Worm (Caenorhabditis elegans) whole organism, L2 larva: ENCODE data around the gene egl-3.

Source experiments
- egl-27 ChIP-seq: sonication (generic microtip); optimal IDR thresholded peaks from 3 replicates; lab custom pipeline; 2017; ENCODE audit warnings: missing biosample characterization, missing genetic modification reagents, missing genetic modification characterization
- lsy-2 ChIP-seq, 2 experiments: fragments of 150-350 bp in 1 of 2; sonication (generic microtip) in 1 of 2; optimal IDR thresholded peaks; 2 replicates each; lab custom pipeline; 2014 to 2017; ENCODE audit warnings: missing biosample characterization in 2 of 2, missing genetic modification characterization in 2 of 2
- nhr-237 ChIP-seq: fragments of 150-350 bp; optimal IDR thresholded peaks from 2 replicates; lab custom pipeline; 2014; ENCODE audit warnings: missing biosample characterization, missing genetic modification characterization
- nhr-77 ChIP-seq: fragments of 150-350 bp; optimal IDR thresholded peaks from 2 replicates; lab custom pipeline; 2014; ENCODE audit warnings: missing biosample characterization, missing genetic modification characterization
- skn-1 ChIP-seq: sonication (generic microtip); optimal IDR thresholded peaks from 2 replicates; lab custom pipeline; 2017; ENCODE audit warnings: missing biosample characterization, missing genetic modification characterization
- unc-39 ChIP-seq: fragments of 150-350 bp; optimal IDR thresholded peaks from 2 replicates; lab custom pipeline; 2014; ENCODE audit warnings: missing biosample characterization, missing genetic modification characterization
- ztf-11 ChIP-seq: sonication (generic microtip); optimal IDR thresholded peaks from 2 replicates; lab custom pipeline; 2017; ENCODE audit warnings: missing biosample characterization, missing genetic modification characterization

DNA sequence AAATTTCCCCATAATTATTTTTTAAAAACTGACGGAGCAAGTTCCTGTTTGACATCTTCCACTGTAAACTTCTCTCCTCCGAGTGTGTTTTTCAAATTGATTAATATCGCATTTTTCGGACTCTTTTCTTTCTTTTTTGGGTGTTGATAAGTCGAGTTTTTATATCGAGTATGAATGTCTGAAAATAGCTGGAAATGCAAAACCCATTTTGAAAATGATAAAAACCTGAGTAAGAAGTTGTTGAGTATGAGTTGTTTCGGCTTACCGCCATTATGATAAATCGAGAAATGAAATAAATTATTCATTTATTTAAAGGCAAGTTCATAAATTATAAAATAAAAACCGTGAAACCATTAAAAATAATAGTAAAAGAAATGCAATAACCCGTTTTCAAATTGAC, 12.2 kb upstream of the egl-3 start, which contains the start of gene ZK856.18:
- TF ChIP-seq ztf-11 (tag; lab: Kevin White, UChicago) (no peak), unc-39 (tag; lab: Kevin White, UChicago) (no peak), nhr-237 (tag; lab: Kevin White, UChicago) (no peak), skn-1 (tag; lab: Kevin White, UChicago) (no peak), nhr-77 (tag; lab: Kevin White, UChicago) (no peak), lsy-2 (tag; optimal IDR thresholded peaks at IDR 0.05; lab: Kevin White, UChicago) (no peak), egl-27 (tag; lab: Kevin White, UChicago) (no peak)
